Worm (Caenorhabditis elegans) whole organism, L4 larva: Measurements from ENCODE around the gene F53B3.5.

Experiments used
- D1046.2 ChIP-seq: fragments of 200-800 bp; sonication (Bioruptor generic); IDR thresholded peaks from 2 replicates; pipeline ENCODE4 v1.3.6; 2022; ENCODE audit warnings: missing genetic modification characterization, missing compliant biosample characterization
- F10B5.3 ChIP-seq: sonication (generic microtip); optimal IDR thresholded peaks from 2 replicates; lab custom pipeline; 2016; ENCODE audit warnings: mild to moderate bottlenecking, missing genetic modification characterization, missing compliant biosample characterization
- F26F4.8 ChIP-seq: fragments of 200-800 bp; sonication (Bioruptor generic); conservative IDR thresholded peaks from 2 replicates; pipeline ENCODE4 v1.3.6; 2022; ENCODE audit warnings: missing genetic modification characterization, missing compliant biosample characterization
- F49E8.2 ChIP-seq: sonication (generic microtip); optimal IDR thresholded peaks from 2 replicates; lab custom pipeline; 2016; ENCODE audit warnings: missing compliant biosample characterization, mild to moderate bottlenecking, missing genetic modification characterization, borderline replicate concordance
- T20F7.1 ChIP-seq: fragments of 200-800 bp; sonication (Bioruptor generic); optimal IDR thresholded peaks from 2 replicates; lab custom pipeline; 2018; ENCODE audit warnings: mild to moderate bottlenecking, missing genetic modification characterization, missing compliant biosample characterization
- Y5F2A.4 ChIP-seq: fragments of 200-800 bp; sonication (Bioruptor generic); optimal IDR thresholded peaks from 2 replicates; lab custom pipeline; 2018; ENCODE audit warnings: mild to moderate bottlenecking, missing genetic modification characterization, missing compliant biosample characterization
- Y75B8A.6 ChIP-seq: fragments of 200-800 bp; sonication (Bioruptor generic); IDR thresholded peaks from 2 replicates; pipeline ENCODE4 v1.3.6; 2022; ENCODE audit warnings: missing genetic modification reagents, missing genetic modification characterization, missing compliant biosample characterization
- ZK546.5 ChIP-seq, 2 experiments: sonication (generic microtip); optimal IDR thresholded peaks; 2 replicates each; lab custom pipeline; 2017; ENCODE audit warnings: missing biosample characterization in 2 of 2, missing genetic modification characterization in 2 of 2
- aha-1 ChIP-seq: fragments of 150-350 bp; peaks from one replicate; lab custom pipeline; 2014; ENCODE audit warnings: missing biosample characterization, missing genetic modification characterization
- aly-2 ChIP-seq: sonication (generic microtip); optimal IDR thresholded peaks from 2 replicates; lab custom pipeline; 2018; ENCODE audit warnings: missing biosample characterization, missing genetic modification characterization
- attf-4 ChIP-seq: sonication (generic microtip); optimal IDR thresholded peaks from 3 replicates; lab custom pipeline; 2017; ENCODE audit warnings: missing biosample characterization, missing genetic modification characterization
- ceh-20 ChIP-seq: fragments of 200-800 bp; sonication (Bioruptor generic); IDR thresholded peaks from 2 replicates; pipeline ENCODE4 v1.3.6; 2022; ENCODE audit warnings: missing genetic modification reagents, missing genetic modification characterization, missing compliant biosample characterization
- ceh-32 ChIP-seq: sonication (generic microtip); optimal IDR thresholded peaks from 2 replicates; lab custom pipeline; 2016; ENCODE audit warnings: mild to moderate bottlenecking, missing genetic modification characterization, missing compliant biosample characterization; ENCODE audit not compliant: poor library complexity
- ctbp-1 ChIP-seq: fragments of 200-800 bp; sonication (Bioruptor generic); IDR thresholded peaks from 2 replicates; pipeline ENCODE4 v1.3.6; 2022; ENCODE audit warnings: missing genetic modification reagents, missing genetic modification characterization, missing compliant biosample characterization
- daf-8 ChIP-seq: fragments of 200-800 bp; sonication (Bioruptor generic); IDR thresholded peaks from 2 replicates; pipeline ENCODE4 v1.3.6; 2022; ENCODE audit warnings: missing genetic modification characterization, missing compliant biosample characterization
- dmd-6 ChIP-seq: fragments of 200-800 bp; sonication (Bioruptor generic); IDR thresholded peaks from 2 replicates; pipeline ENCODE4 v1.3.6; 2022; ENCODE audit warnings: missing genetic modification reagents, missing genetic modification characterization, missing compliant biosample characterization
- dmd-9 ChIP-seq: fragments of 200-800 bp; sonication (Bioruptor generic); IDR thresholded peaks from 2 replicates; pipeline ENCODE4 v1.3.6; 2022; ENCODE audit warnings: missing genetic modification reagents, missing genetic modification characterization, missing compliant biosample characterization
- duxl-1 ChIP-seq: sonication (generic microtip); optimal IDR thresholded peaks from 2 replicates; lab custom pipeline; 2016; ENCODE audit warnings: mild to moderate bottlenecking, missing genetic modification characterization, moderate library complexity, missing compliant biosample characterization; ENCODE audit not compliant: poor library complexity
- dve-1 ChIP-seq: sonication (generic microtip); optimal IDR thresholded peaks from 2 replicates; lab custom pipeline; 2017; ENCODE audit warnings: antibody characterized with exemption, mild to moderate bottlenecking, missing genetic modification characterization, missing compliant biosample characterization; ENCODE audit not compliant: insufficient read depth
- egl-43 ChIP-seq: fragments of 200-800 bp; sonication (Bioruptor generic); IDR thresholded peaks from 2 replicates; pipeline ENCODE4 v1.3.6; 2022; ENCODE audit warnings: missing genetic modification reagents, missing genetic modification characterization, missing compliant biosample characterization
- fkh-10 ChIP-seq: fragments of 150-350 bp; optimal IDR thresholded peaks from 2 replicates; lab custom pipeline; 2014; ENCODE audit warnings: missing biosample characterization, missing genetic modification reagents, missing genetic modification characterization
- fos-1 ChIP-seq: fragments of 150-350 bp; optimal IDR thresholded peaks from 2 replicates; lab custom pipeline; 2014; ENCODE audit warnings: missing biosample characterization, missing genetic modification characterization
- hlh-11 ChIP-seq: fragments of 200-800 bp; sonication (Bioruptor generic); optimal IDR thresholded peaks from 2 replicates; lab custom pipeline; 2018; ENCODE audit warnings: mild to moderate bottlenecking, missing genetic modification characterization, missing compliant biosample characterization
- hlh-30 ChIP-seq: sonication (generic microtip); optimal IDR thresholded peaks from 2 replicates; lab custom pipeline; 2017; ENCODE audit warnings: antibody characterized with exemption, mild to moderate bottlenecking, missing genetic modification characterization, missing compliant biosample characterization; ENCODE audit not compliant: insufficient read depth
- hmg-1.1 ChIP-seq: fragments of 200-800 bp; sonication (Bioruptor generic); IDR thresholded peaks from 2 replicates; pipeline ENCODE4 v1.3.6; 2022; ENCODE audit warnings: missing genetic modification reagents, missing genetic modification characterization, missing compliant biosample characterization
- jun-1 ChIP-seq: fragments of 150-350 bp; optimal IDR thresholded peaks from 2 replicates; lab custom pipeline; 2014; ENCODE audit warnings: missing biosample characterization, missing genetic modification reagents, missing genetic modification characterization
- lim-7 ChIP-seq: fragments of 200-800 bp; sonication (Bioruptor generic); IDR thresholded peaks from 2 replicates; pipeline ENCODE4 v1.3.6; 2022; ENCODE audit warnings: missing genetic modification characterization, missing compliant biosample characterization
- lin-1 ChIP-seq: fragments of 200-800 bp; sonication (Bioruptor generic); IDR thresholded peaks from 2 replicates; pipeline ENCODE4 v1.3.6; 2022; ENCODE audit warnings: missing genetic modification reagents, missing genetic modification characterization, missing compliant biosample characterization
- lin-15B ChIP-seq: fragments of 150-350 bp; sonication (generic microtip); optimal IDR thresholded peaks from 3 replicates; lab custom pipeline; 2014; ENCODE audit warnings: missing biosample characterization, missing genetic modification characterization
- lin-39 ChIP-seq: fragments of 150-350 bp; optimal IDR thresholded peaks from 2 replicates; lab custom pipeline; 2014; ENCODE audit warnings: missing biosample characterization, missing genetic modification reagents, missing genetic modification characterization
- lir-3 ChIP-seq: sonication (generic microtip); optimal IDR thresholded peaks from 2 replicates; lab custom pipeline; 2016; ENCODE audit warnings: mild to moderate bottlenecking, missing genetic modification characterization, missing compliant biosample characterization
- mdl-1 ChIP-seq, 2 experiments: fragments of 150-350 bp in 1 of 2; sonication (generic microtip) in 1 of 2; optimal IDR thresholded peaks; 2 replicates each; lab custom pipeline; 2014 to 2017; ENCODE audit warnings: missing biosample characterization in 2 of 2, missing genetic modification characterization in 2 of 2
- nhr-10 ChIP-seq: fragments of 150-350 bp; optimal IDR thresholded peaks from 2 replicates; lab custom pipeline; 2014; ENCODE audit warnings: missing biosample characterization, missing genetic modification characterization
- nhr-11 ChIP-seq: fragments of 150-350 bp; optimal IDR thresholded peaks from 2 replicates; lab custom pipeline; 2014; ENCODE audit warnings: missing biosample characterization, missing genetic modification characterization
- nhr-111 ChIP-seq: fragments of 200-800 bp; sonication (Bioruptor generic); optimal IDR thresholded peaks from 2 replicates; lab custom pipeline; 2018; ENCODE audit warnings: mild to moderate bottlenecking, missing genetic modification characterization, missing compliant biosample characterization
- nhr-237 ChIP-seq: sonication (generic microtip); optimal IDR thresholded peaks from 2 replicates; lab custom pipeline; 2017; ENCODE audit warnings: missing biosample characterization, missing genetic modification characterization
- nhr-25 ChIP-seq: sonication (generic microtip); optimal IDR thresholded peaks from 2 replicates; lab custom pipeline; 2017; ENCODE audit warnings: missing genetic modification characterization, mild to moderate bottlenecking, missing compliant biosample characterization, antibody characterized with exemption, moderate library complexity, borderline replicate concordance; ENCODE audit not compliant: insufficient read depth
- nhr-28 ChIP-seq: fragments of 150-350 bp; optimal IDR thresholded peaks from 2 replicates; lab custom pipeline; 2014; ENCODE audit warnings: missing biosample characterization, missing genetic modification characterization
- nhr-42 ChIP-seq: fragments of 200-800 bp; sonication (Bioruptor generic); IDR thresholded peaks from 2 replicates; pipeline ENCODE4 v1.3.6; 2022; ENCODE audit warnings: missing genetic modification characterization, missing compliant biosample characterization
- nhr-77 ChIP-seq: fragments of 150-350 bp; optimal IDR thresholded peaks from 2 replicates; lab custom pipeline; 2014; ENCODE audit warnings: missing biosample characterization, missing genetic modification characterization
- pqm-1 ChIP-seq: sonication (generic microtip); optimal IDR thresholded peaks from 2 replicates; lab custom pipeline; 2017; ENCODE audit warnings: missing biosample characterization, missing genetic modification characterization
- rbr-2 ChIP-seq: sonication (generic microtip); optimal IDR thresholded peaks from 2 replicates; lab custom pipeline; 2016; ENCODE audit warnings: missing genotype, missing genetic modification characterization, missing compliant biosample characterization
- sdz-12 ChIP-seq: fragments of 200-800 bp; sonication (Bioruptor generic); optimal IDR thresholded peaks from 2 replicates; lab custom pipeline; 2018; ENCODE audit warnings: mild to moderate bottlenecking, missing genetic modification characterization, missing compliant biosample characterization
- skn-1 ChIP-seq: fragments of 150-350 bp; optimal IDR thresholded peaks from 2 replicates; lab custom pipeline; 2014; ENCODE audit warnings: missing biosample characterization, missing genetic modification characterization
- snpc-4 ChIP-seq: fragments of 150-350 bp; optimal IDR thresholded peaks from 2 replicates; lab custom pipeline; 2014; ENCODE audit warnings: missing biosample characterization, missing genetic modification characterization
- spr-1 ChIP-seq: sonication (generic microtip); optimal IDR thresholded peaks from 2 replicates; lab custom pipeline; 2016; ENCODE audit warnings: mild to moderate bottlenecking, missing genetic modification characterization, missing compliant biosample characterization
- spr-3 ChIP-seq: fragments of 200-800 bp; sonication (Bioruptor generic); optimal IDR thresholded peaks from 2 replicates; lab custom pipeline; 2018; ENCODE audit warnings: mild to moderate bottlenecking, missing genetic modification characterization, missing compliant biosample characterization
- tag-97 ChIP-seq: fragments of 200-800 bp; sonication (Bioruptor generic); IDR thresholded peaks from 2 replicates; pipeline ENCODE4 v1.3.6; 2022; ENCODE audit warnings: missing genetic modification characterization, missing compliant biosample characterization
- unc-130 ChIP-seq: sonication (generic microtip); optimal IDR thresholded peaks from 2 replicates; lab custom pipeline; 2016; ENCODE audit warnings: missing genetic modification reagents, missing genetic modification characterization, missing compliant biosample characterization
- unc-62 ChIP-seq, 3 experiments: fragments of 150-350 bp in 1 of 3; sonication (generic microtip); optimal IDR thresholded peaks in 2 of 3; peaks in 1 of 3; 1 replicate in 1 of 3; 2 replicates in 2 of 3; lab custom pipeline; 2014 to 2017; ENCODE audit warnings: missing biosample characterization in 3 of 3, missing genetic modification characterization in 3 of 3, missing genetic modification reagents in 3 of 3, missing genotype in 1 of 3
- zip-11 ChIP-seq: fragments of 200-800 bp; sonication (Bioruptor generic); IDR thresholded peaks from 2 replicates; pipeline ENCODE4 v1.3.6; 2022; ENCODE audit warnings: missing genetic modification characterization, missing compliant biosample characterization

Gene F53B3.5

ce11 chrX:2893026-2893662 lies 13.8 kb upstream of the F53B3.5 start (continued):
- TF ChIP-seq nhr-11 (tag; lab: Kevin White, UChicago) (no peak), jun-1 (tag; lab: Kevin White, UChicago) (no peak), lin-39 (no peak), unc-62 (GFP tag; optimal IDR thresholded peaks at IDR 0.05 in 1 of 2; lab: Kevin White, UChicago) (no peak), unc-62 (tag; optimal IDR thresholded peaks at IDR 0.05; lab: Kevin White, UChicago) (no peak), dmd-6 (0 out of 2 replicates have a peak, but pooled peaks have one; percentile 14), mdl-1 (tag; optimal IDR thresholded peaks at IDR 0.05; lab: Kevin White, UChicago) (no peak), D1046.2 (GFP tag; lab: Robert Waterston, UW) (no peak), ceh-20 (GFP tag; lab: Robert Waterston, UW) (no peak), lin-15B (tag; lab: Kevin White, UChicago) (no peak), hlh-30 (peak; percentile 57), duxl-1 (tag; lab: Kevin White, UChicago) (peak; percentile 12), nhr-77 (tag; lab: Kevin White, UChicago) (no peak), snpc-4 (no peak), ZK546.5 (tag; optimal IDR thresholded peaks at IDR 0.05; lab: Kevin White, UChicago) (no peak), ceh-32 (tag; lab: Kevin White, UChicago) (no peak), unc-130 (GFP tag; lab: Kevin White, UChicago) (no peak), spr-1 (tag; lab: Kevin White, UChicago) (no peak), aha-1 (tag; lab: Kevin White, UChicago) (peak; percentile 79), fkh-10 (GFP tag; lab: Kevin White, UChicago) (no peak), F10B5.3 (tag; lab: Kevin White, UChicago) (no peak), F49E8.2 (tag; lab: Kevin White, UChicago) (no peak), rbr-2 (tag; lab: Kevin White, UChicago) (peak; percentile 7), zip-11 (no peak), nhr-237 (tag; lab: Kevin White, UChicago) (no peak), nhr-111 (GFP tag; lab: Kevin White, UChicago) (no peak), lir-3 (tag; lab: Kevin White, UChicago) (no peak), Y75B8A.6 (GFP tag; lab: Robert Waterston, UW) (no peak), nhr-42 (GFP tag; lab: Robert Waterston, UW) (0 out of 2 replicates have a peak, but pooled peaks have one; percentile 9), attf-4 (tag; lab: Kevin White, UChicago) (no peak), daf-8 (no peak), F26F4.8 (GFP tag; lab: Robert Waterston, UW) (no peak), dve-1 (no peak), T20F7.1 (GFP tag; lab: Kevin White, UChicago) (no peak), nhr-25 (tag; lab: Kevin White, UChicago) (no peak), aly-2 (tag; lab: Kevin White, UChicago) (no peak), lin-1 (GFP tag; lab: Robert Waterston, UW) (no peak), lim-7 (no peak), tag-97 (GFP tag; lab: Robert Waterston, UW) (no peak), hlh-11 (peak; percentile 35), ctbp-1 (GFP tag; lab: Robert Waterston, UW) (no peak), pqm-1 (tag; lab: Kevin White, UChicago) (no peak), Y5F2A.4 (GFP tag; lab: Kevin White, UChicago) (no peak), nhr-28 (tag; lab: Kevin White, UChicago) (peak; percentile 55), nhr-10 (tag; lab: Kevin White, UChicago) (no peak), fos-1 (no peak), sdz-12 (GFP tag; lab: Kevin White, UChicago) (no peak), skn-1 (tag; lab: Kevin White, UChicago) (no peak), dmd-9 (no peak), hmg-1.1 (GFP tag; lab: Robert Waterston, UW) (no peak), egl-43 (GFP tag; lab: Robert Waterston, UW) (no peak), spr-3 (GFP tag; lab: Kevin White, UChicago) (no peak)
